Worm (Caenorhabditis elegans): ENCODE results near the gene brc-1.
"Not testable (repeated sequence)": the region's sequence is repeated elsewhere in the genome, so short reads cannot be mapped to it uniquely, and the experiment has no call there.

ce11 chrIII:3840279-3840678 lies 22.5 kb downstream of the brc-1 start, which contains the start of gene C36A4.11:
- TF ChIP-seq ztf-16 (tag; optimal IDR thresholded peaks at IDR 0.05); fkh-6 (tag; optimal IDR thresholded peaks at IDR 0.05); lim-6 (tag; optimal IDR thresholded peaks at IDR 0.05); rnt-1 (tag; optimal IDR thresholded peaks at IDR 0.05); ceh-19 (GFP tag; optimal IDR thresholded peaks at IDR 0.05); elt-2 (tag; optimal IDR thresholded peaks at IDR 0.05); sox-4 (tag; optimal IDR thresholded peaks at IDR 0.05); sdc-2 (tag; optimal IDR thresholded peaks at IDR 0.05); dve-1 (tag; optimal IDR thresholded peaks at IDR 0.05); K02D7.2 (tag; optimal IDR thresholded peaks at IDR 0.05): not testable (repeated sequence)

All from whole organism, late embryonic.